Worm (Caenorhabditis elegans) whole organism, L3 larva: ENCODE measurements around the gene K08D9.6.

Experiments used
- ZK546.5 ChIP-seq: sonication (generic microtip); optimal IDR thresholded peaks from 2 replicates; lab custom pipeline; 2017; ENCODE audit warnings: missing biosample characterization, missing genetic modification characterization
- aly-2 ChIP-seq: fragments of 150-350 bp; optimal IDR thresholded peaks from 2 replicates; lab custom pipeline; 2014; ENCODE audit warnings: missing biosample characterization, missing genetic modification characterization
- ceh-16 ChIP-seq: sonication (generic microtip); optimal IDR thresholded peaks from 2 replicates; lab custom pipeline; 2017; ENCODE audit warnings: missing biosample characterization, missing genetic modification characterization
- ceh-82 ChIP-seq: fragments of 150-350 bp; optimal IDR thresholded peaks from 2 replicates; lab custom pipeline; 2014; ENCODE audit warnings: missing biosample characterization, missing genetic modification characterization
- ceh-9 ChIP-seq: sonication (generic microtip); optimal IDR thresholded peaks from 2 replicates; lab custom pipeline; 2018; ENCODE audit warnings: missing biosample characterization, missing genetic modification characterization
- egl-27 ChIP-seq: sonication (generic microtip); optimal IDR thresholded peaks from 4 replicates; lab custom pipeline; 2017; ENCODE audit warnings: missing biosample characterization, missing genetic modification reagents, missing genetic modification characterization
- egl-5 ChIP-seq: fragments of 150-350 bp; optimal IDR thresholded peaks from 2 replicates; lab custom pipeline; 2017; ENCODE audit warnings: missing biosample characterization, missing genetic modification reagents, missing genetic modification characterization, inconsistent platforms
- elt-1 ChIP-seq: fragments of 150-350 bp; optimal IDR thresholded peaks from 2 replicates; lab custom pipeline; 2014; ENCODE audit warnings: missing biosample characterization, missing genetic modification characterization
- elt-2 ChIP-seq: sonication (generic microtip); optimal IDR thresholded peaks from 2 replicates; lab custom pipeline; 2016; ENCODE audit warnings: missing genetic modification reagents, mild to moderate bottlenecking, missing genetic modification characterization, missing compliant biosample characterization
- elt-3 ChIP-seq, 3 experiments: fragments of 150-350 bp in 1 of 3; sonication (generic microtip) in 2 of 3; optimal IDR thresholded peaks; 2 replicates in 2 of 3; 4 replicates in 1 of 3; lab custom pipeline; 2014 to 2017; ENCODE audit warnings: missing biosample characterization in 3 of 3, missing genetic modification characterization in 3 of 3
- eor-1 ChIP-seq, 2 experiments: fragments of 150-350 bp; optimal IDR thresholded peaks; 2 replicates each; lab custom pipeline; 2014 to 2018; ENCODE audit warnings: missing biosample characterization in 2 of 2, missing genetic modification characterization in 2 of 2
- fkh-10 ChIP-seq: sonication (generic microtip); optimal IDR thresholded peaks from 2 replicates; lab custom pipeline; 2017; ENCODE audit warnings: missing biosample characterization, missing genetic modification reagents, missing genetic modification characterization
- fkh-2 ChIP-seq: fragments of 150-350 bp; optimal IDR thresholded peaks from 2 replicates; lab custom pipeline; 2014; ENCODE audit warnings: missing biosample characterization, missing genetic modification reagents, missing genetic modification characterization
- fos-1 ChIP-seq: fragments of 150-350 bp; optimal IDR thresholded peaks from 2 replicates; lab custom pipeline; 2014; ENCODE audit warnings: missing biosample characterization, missing genetic modification characterization
- hmg-11 ChIP-seq: sonication (generic microtip); optimal IDR thresholded peaks from 2 replicates; lab custom pipeline; 2016; ENCODE audit warnings: missing genetic modification characterization, missing compliant biosample characterization
- jun-1 ChIP-seq: fragments of 150-350 bp; optimal IDR thresholded peaks from 2 replicates; lab custom pipeline; 2014; ENCODE audit warnings: missing biosample characterization, missing genetic modification reagents, missing genetic modification characterization
- lin-15B ChIP-seq: fragments of 150-350 bp; optimal IDR thresholded peaks from 2 replicates; lab custom pipeline; 2014; ENCODE audit warnings: missing biosample characterization, missing genetic modification characterization
- lin-39 ChIP-seq: fragments of 150-350 bp; optimal IDR thresholded peaks from 2 replicates; lab custom pipeline; 2018; ENCODE audit warnings: missing biosample characterization, missing genetic modification reagents, missing genetic modification characterization
- lsy-12 ChIP-seq: sonication (generic microtip); optimal IDR thresholded peaks from 2 replicates; lab custom pipeline; 2016; ENCODE audit warnings: mild to moderate bottlenecking, missing genetic modification characterization, missing compliant biosample characterization
- mml-1 ChIP-seq: fragments of 150-350 bp; sonication (generic microtip); optimal IDR thresholded peaks from 3 replicates; lab custom pipeline; 2014; ENCODE audit warnings: missing biosample characterization, missing genetic modification characterization
- nfya-1 ChIP-seq: sonication (generic microtip); optimal IDR thresholded peaks from 2 replicates; lab custom pipeline; 2017; ENCODE audit warnings: missing genetic modification characterization, mild to moderate bottlenecking, missing compliant biosample characterization, antibody characterized with exemption, moderate library complexity; ENCODE audit not compliant: insufficient read depth
- nhr-11 ChIP-seq: fragments of 150-350 bp; optimal IDR thresholded peaks from 2 replicates; lab custom pipeline; 2014; ENCODE audit warnings: missing biosample characterization, missing genetic modification characterization
- nhr-23 ChIP-seq: fragments of 150-350 bp; optimal IDR thresholded peaks from 2 replicates; lab custom pipeline; 2014; ENCODE audit warnings: missing biosample characterization, missing genetic modification reagents, missing genetic modification characterization
- nhr-25 ChIP-seq: sonication (generic microtip); optimal IDR thresholded peaks from 2 replicates; lab custom pipeline; 2017; ENCODE audit warnings: missing biosample characterization, missing genetic modification characterization
- nhr-28 ChIP-seq: fragments of 150-350 bp; optimal IDR thresholded peaks from 2 replicates; lab custom pipeline; 2014; ENCODE audit warnings: missing biosample characterization, missing genetic modification characterization
- nhr-43 ChIP-seq: sonication (generic microtip); optimal IDR thresholded peaks from 2 replicates; lab custom pipeline; 2016; ENCODE audit warnings: mild to moderate bottlenecking, missing genetic modification characterization, missing compliant biosample characterization; ENCODE audit not compliant: poor library complexity, severe bottlenecking
- nhr-67 ChIP-seq: fragments of 150-350 bp; optimal IDR thresholded peaks from 2 replicates; lab custom pipeline; 2014; ENCODE audit warnings: missing biosample characterization, missing genetic modification characterization
- nhr-76 ChIP-seq: fragments of 150-350 bp; sonication (generic microtip); optimal IDR thresholded peaks from 5 replicates; lab custom pipeline; 2014; ENCODE audit warnings: missing biosample characterization, missing genetic modification characterization
- pha-4 ChIP-seq: fragments of 150-350 bp; optimal IDR thresholded peaks from 2 replicates; lab custom pipeline; 2014; ENCODE audit warnings: missing biosample characterization, missing genetic modification reagents, missing genetic modification characterization
- pqm-1 ChIP-seq: fragments of 150-350 bp; optimal IDR thresholded peaks from 2 replicates; lab custom pipeline; 2017; ENCODE audit warnings: missing biosample characterization, missing genetic modification characterization, inconsistent platforms
- sea-2 ChIP-seq: fragments of 150-350 bp; sonication (generic microtip); optimal IDR thresholded peaks from 4 replicates; lab custom pipeline; 2014; ENCODE audit warnings: missing biosample characterization, missing genetic modification reagents, missing genetic modification characterization
- skn-1 ChIP-seq: fragments of 150-350 bp; optimal IDR thresholded peaks from 2 replicates; lab custom pipeline; 2014; ENCODE audit warnings: missing biosample characterization, missing genetic modification characterization
- snpc-4 ChIP-seq: fragments of 150-350 bp; optimal IDR thresholded peaks from 2 replicates; lab custom pipeline; 2014; ENCODE audit warnings: missing biosample characterization, missing genetic modification characterization
- tbx-2 ChIP-seq: sonication (generic microtip); optimal IDR thresholded peaks from 2 replicates; lab custom pipeline; 2016; ENCODE audit warnings: mild to moderate bottlenecking, missing genetic modification characterization, missing compliant biosample characterization
- unc-39 ChIP-seq: sonication (generic microtip); optimal IDR thresholded peaks from 4 replicates; lab custom pipeline; 2017; ENCODE audit warnings: missing biosample characterization, missing genetic modification characterization
- ztf-11 ChIP-seq: fragments of 150-350 bp; optimal IDR thresholded peaks from 2 replicates; lab custom pipeline; 2014; ENCODE audit warnings: missing biosample characterization, missing genetic modification characterization
- ztf-4 ChIP-seq: fragments of 150-350 bp; optimal IDR thresholded peaks from 2 replicates; lab custom pipeline; 2014; ENCODE audit warnings: missing biosample characterization, missing genetic modification characterization

K08D9.6 gene

ce11 chrV:3260075-3260474 is 25.3 kb upstream of the K08D9.6 start, which contains the start of gene srbc-5:
Gene srbc-5, plus strand, starts transcription at chrV:3260375.
- TF ChIP-seq nhr-11 (tag; lab: Kevin White, UChicago) (no peak), fkh-2 (no peak), jun-1 (tag; lab: Kevin White, UChicago) (no peak), lin-39 (no peak), lsy-12 (tag; lab: Kevin White, UChicago) (no peak), nhr-76 (no peak), eor-1 (tag; optimal IDR thresholded peaks at IDR 0.05; lab: Kevin White, UChicago) (no peak), fos-1 (no peak), ZK546.5 (no peak), ceh-9 (tag; lab: Kevin White, UChicago) (no peak), fkh-10 (no peak)

ce11 chrV:3259168-3259622 is 24.4 kb upstream of the K08D9.6 start, which contains the start of gene T28A11.16:
Gene T28A11.16, minus strand, starts transcription at chrV:3259218.
- TF ChIP-seq unc-39, result no peak
- TF ChIP-seq egl-5, result no peak
- no peak for TF ChIP-seq fos-1

ce11 chrV:3257277-3257676 is 22.5 kb upstream of the K08D9.6 start, which contains the start of gene T28A11.22:
Gene T28A11.22, plus strand, starts transcription at chrV:3257577.
- TF ChIP-seq pha-4 (tag; lab: Kevin White, UChicago) (no peak), lin-15B (tag; lab: Kevin White, UChicago) (no peak), fkh-2 (no peak), sea-2 (GFP tag; lab: Kevin White, UChicago) (no peak), egl-27 (tag; lab: Kevin White, UChicago) (no peak), elt-2 (tag; lab: Kevin White, UChicago) (no peak), ztf-11 (tag; lab: Kevin White, UChicago) (no peak), eor-1 (tag; optimal IDR thresholded peaks at IDR 0.05; lab: Kevin White, UChicago) (no peak), mml-1 (no peak), elt-3 (tag; optimal IDR thresholded peaks at IDR 0.05; lab: Kevin White, UChicago) (no peak), pqm-1 (no peak), snpc-4 (tag; lab: Kevin White, UChicago) (no peak), nhr-25 (tag; lab: Kevin White, UChicago) (no peak), ceh-16 (tag; lab: Kevin White, UChicago) (no peak)

ce11 chrV:3256809-3257208 is 22.0 kb upstream of the K08D9.6 start:
- TF ChIP-seq ztf-4 (tag; lab: Kevin White, UChicago) (no peak), nhr-67 (tag; lab: Kevin White, UChicago) (no peak), mml-1 (no peak), ceh-16 (tag; lab: Kevin White, UChicago) (no peak), ZK546.5 (no peak), nfya-1 (tag; lab: Kevin White, UChicago) (no peak), lin-15B (tag; lab: Kevin White, UChicago) (no peak), ceh-82 (tag; lab: Kevin White, UChicago) (no peak), sea-2 (GFP tag; lab: Kevin White, UChicago) (no peak)

ce11 chrV:3256051-3256450 is 21.3 kb upstream of the K08D9.6 start, which contains the start of gene srt-63:
Gene srt-63, minus strand, starts transcription at chrV:3256151.
- no peak for TF ChIP-seq snpc-4 (tag; lab: Kevin White, UChicago)
- TF ChIP-seq skn-1 (tag; lab: Kevin White, UChicago), result no peak
- no peak for TF ChIP-seq lin-39
- TF ChIP-seq nhr-28 (tag; lab: Kevin White, UChicago), result no peak
- no peak for TF ChIP-seq pqm-1
- TF ChIP-seq nhr-43 (tag; lab: Kevin White, UChicago), result no peak
- no peak for TF ChIP-seq hmg-11
- no peak for TF ChIP-seq elt-1 (tag; lab: Kevin White, UChicago)
- no peak for TF ChIP-seq egl-27 (tag; lab: Kevin White, UChicago)
- no peak for TF ChIP-seq nfya-1 (tag; lab: Kevin White, UChicago)
- TF ChIP-seq lin-15B (tag; lab: Kevin White, UChicago), result no peak
- TF ChIP-seq aly-2 (tag; lab: Kevin White, UChicago), result no peak
- TF ChIP-seq tbx-2 (tag; lab: Kevin White, UChicago), result no peak
- no peak for TF ChIP-seq nhr-76
- TF ChIP-seq nhr-67 (tag; lab: Kevin White, UChicago), result no peak
- TF ChIP-seq nhr-23 (tag; lab: Kevin White, UChicago), result no peak
- TF ChIP-seq ztf-11 (tag; lab: Kevin White, UChicago), result no peak
